Worm (Caenorhabditis elegans) whole organism, L2 larva: Measurements from ENCODE around the gene suex-2.

Source experiments
- nhr-77 ChIP-seq: fragments of 150-350 bp; optimal IDR thresholded peaks from 2 replicates; lab custom pipeline; 2014; ENCODE audit warnings: missing biosample characterization, missing genetic modification characterization
- unc-39 ChIP-seq: fragments of 150-350 bp; optimal IDR thresholded peaks from 2 replicates; lab custom pipeline; 2014; ENCODE audit warnings: missing biosample characterization, missing genetic modification characterization
- ztf-11 ChIP-seq: sonication (generic microtip); optimal IDR thresholded peaks from 2 replicates; lab custom pipeline; 2017; ENCODE audit warnings: missing biosample characterization, missing genetic modification characterization

ce11 chrIV:9010257-9010656 lies 42.2 kb downstream of the suex-2 start, which contains the start of gene C53D6.11:
- TF ChIP-seq nhr-77 (tag; lab: Kevin White, UChicago) (no peak), unc-39 (tag; lab: Kevin White, UChicago) (no peak), ztf-11 (no peak)
